Fruit fly (Drosophila melanogaster) S2 (cell line): ENCODE data around the gene eIF1A.

ENCODE experiments used
- CG8478 ChIP-seq: fragments of >200 bp; optimal IDR thresholded peaks from 2 replicates; lab custom pipeline; 2018
- CTCF ChIP-seq, 2 experiments: fragments of >200 bp; optimal IDR thresholded peaks; 2 replicates each; lab custom pipeline; 2018

- no peak for TF ChIP-seq CG8478 (lab: Kevin White, UChicago)
- no peak for TF ChIP-seq CTCF (optimal IDR thresholded peaks at IDR 0.05; lab: Kevin White, UChicago)
Measured at dm6 chr3R:18234699-18235257, 39.7 kb upstream of the eIF1A start.
